Worm (Caenorhabditis elegans): Measurements from ENCODE around the gene mstr-2.
A peak's percentile ranks its signal among the peaks of the same experiment; 100 is the strongest.

mstr-2 gene

DNA sequence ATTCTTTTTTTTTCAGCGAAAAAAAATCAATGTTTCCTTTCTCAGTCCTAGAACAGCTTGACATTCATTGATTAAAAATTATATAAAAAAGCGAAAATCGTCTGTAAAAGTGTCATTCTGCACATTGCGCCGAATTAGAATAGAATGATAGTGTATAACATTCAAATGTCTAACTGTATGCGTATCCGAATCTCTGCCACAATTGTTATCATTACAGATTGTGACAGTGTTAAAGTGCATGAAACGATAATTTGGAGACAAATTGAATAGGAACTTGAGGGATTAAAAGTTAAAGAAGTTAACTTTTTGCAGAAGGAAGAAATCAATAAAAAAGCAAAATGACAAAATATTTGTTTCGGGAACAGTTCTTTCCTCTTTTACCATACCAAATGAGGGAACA, 522 bp upstream of the mstr-2 start:
- TF ChIP-seq akir-1 (GFP tag; optimal IDR thresholded peaks at IDR 0.05) (no peak), F57C9.4 (tag; optimal IDR thresholded peaks at IDR 0.05) (no peak), athp-1 (tag; optimal IDR thresholded peaks at IDR 0.05) (no peak), attf-3 (GFP tag; conservative IDR thresholded peaks at IDR 0.05) (no peak), nhr-80 (tag; optimal IDR thresholded peaks at IDR 0.05) (peak; percentile 72)

DNA sequence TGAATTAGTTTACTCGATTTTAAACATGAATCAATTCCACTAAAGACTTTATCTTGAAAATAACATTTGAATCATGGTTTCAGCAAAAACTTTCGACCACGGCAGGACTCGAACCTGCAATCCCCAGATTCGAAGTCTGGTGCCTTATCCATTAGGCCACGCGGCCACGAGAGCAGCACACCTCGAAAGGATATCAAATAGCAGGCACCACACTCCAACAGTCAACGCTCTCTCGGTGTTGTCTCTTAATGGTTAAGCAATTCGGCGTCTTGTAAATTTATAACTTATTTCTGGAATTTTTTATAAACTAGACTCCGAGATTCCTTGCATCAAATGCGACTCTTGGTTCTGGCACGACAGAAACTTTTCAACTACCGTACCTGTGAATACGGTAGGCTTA, 1.9 kb downstream of the mstr-2 start:
- TF ChIP-seq attf-3 (GFP tag; conservative IDR thresholded peaks at IDR 0.05) (no peak; the same call in 1 of the 2 replicates), attf-5 (GFP tag; optimal IDR thresholded peaks at IDR 0.05) (peak; percentile 52), ztf-26 (tag; optimal IDR thresholded peaks at IDR 0.05) (peak; percentile 66), ama-1 (optimal IDR thresholded peaks at IDR 0.05) (no peak), ama-1 (GFP tag; optimal IDR thresholded peaks at IDR 0.05) (peak in 1 of 2 experiments; percentile 84), F37B4.10 (GFP tag; IDR thresholded peaks at IDR 0.05) (no peak), egl-18 (GFP tag; IDR thresholded peaks at IDR 0.05) (0 out of 2 replicates have a peak, but pooled peaks have one; percentile 24), snpc-4 (GFP tag; optimal IDR thresholded peaks at IDR 0.05) (no peak), snpc-4 (tag; optimal IDR thresholded peaks at IDR 0.05) (peak in 3 of 4 experiments; percentile 67 to 77 (median 75)), lir-1 (GFP tag; conservative IDR thresholded peaks at IDR 0.05) (peak; percentile 61; the same call in 1 of the 2 replicates), gei-17 (GFP tag; optimal IDR thresholded peaks at IDR 0.05) (no peak), lsl-1 (GFP tag; optimal IDR thresholded peaks at IDR 0.05) (peak; percentile 64), bed-1 (GFP tag; IDR thresholded peaks at IDR 0.05) (peak; percentile 24; the same call in 1 of the 2 replicates), F57A8.1 (GFP tag; optimal IDR thresholded peaks at IDR 0.05) (no peak), F57C9.4 (tag; optimal IDR thresholded peaks at IDR 0.05) (peak; percentile 72), F23B12.7 (tag; optimal IDR thresholded peaks at IDR 0.05; ENCODE audit: insufficient read depth) (peak; percentile 93), Y53G8AR.9 (GFP tag; conservative IDR thresholded peaks at IDR 0.05) (peak; percentile 67; the same call in 1 of the 2 replicates), lin-40 (tag; optimal IDR thresholded peaks at IDR 0.05) (peak; percentile 74), hlh-26 (GFP tag; conservative IDR thresholded peaks at IDR 0.05) (no peak), him-1 (tag; optimal IDR thresholded peaks at IDR 0.05) (peak; percentile 97), ztf-6 (GFP tag; IDR thresholded peaks at IDR 0.05) (peak; percentile 59; the same call in 1 of the 2 replicates), B0019.2 (GFP tag; conservative IDR thresholded peaks at IDR 0.05) (peak; percentile 53; the same call in 1 of the 2 replicates), ceh-27 (GFP tag; optimal IDR thresholded peaks at IDR 0.05) (peak; percentile 67), F39B2.1 (GFP tag; IDR thresholded peaks at IDR 0.05) (no peak), hmg-20 (GFP tag; IDR thresholded peaks at IDR 0.05) (peak; percentile 54; the same call in 1 of the 2 replicates), mxl-1 (tag; optimal IDR thresholded peaks at IDR 0.05) (peak; percentile 78), ceh-79 (tag; optimal IDR thresholded peaks at IDR 0.05) (peak; percentile 70), pha-4 (tag; optimal IDR thresholded peaks at IDR 0.05) (no peak), dpff-1 (tag; optimal IDR thresholded peaks at IDR 0.05) (peak; percentile 81), atf-7 (tag; optimal IDR thresholded peaks at IDR 0.05) (peak; percentile 72), ccch-3 (GFP tag; optimal IDR thresholded peaks at IDR 0.05) (no peak), ceh-40 (GFP tag; IDR thresholded peaks at IDR 0.05) (0 out of 2 replicates have a peak, but pooled peaks have one; percentile 57), T26A5.8 (tag; optimal IDR thresholded peaks at IDR 0.05) (peak; percentile 70), Y53F4B.3 (GFP tag; IDR thresholded peaks at IDR 0.05) (peak; percentile 45; the same call in 1 of the 2 replicates), Y95B8A.8 (GFP tag; IDR thresholded peaks at IDR 0.05) (no peak), dox-1 (GFP tag; IDR thresholded peaks at IDR 0.05) (peak; percentile 83), nhr-27 (tag; optimal IDR thresholded peaks at IDR 0.05) (peak; percentile 42), nhr-120 (GFP tag; IDR thresholded peaks at IDR 0.05) (no peak), ceh-91 (GFP tag; IDR thresholded peaks at IDR 0.05) (0 out of 2 replicates have a peak, but pooled peaks have one; percentile 20), rcor-1 (GFP tag; IDR thresholded peaks at IDR 0.05) (peak; percentile 81), attf-6 (GFP tag; IDR thresholded peaks at IDR 0.05) (0 out of 2 replicates have a peak, but pooled peaks have one; percentile 21), B0035.1 (tag; optimal IDR thresholded peaks at IDR 0.05) (peak; percentile 80), sea-2 (GFP tag; IDR thresholded peaks at IDR 0.05) (peak; percentile 64; the same call in 1 of the 2 replicates), madf-6 (GFP tag; IDR thresholded peaks at IDR 0.05) (peak; percentile 77)
